Worm (Caenorhabditis elegans): Measurements from ENCODE around the gene srg-42.

Gene srg-42

DNA sequence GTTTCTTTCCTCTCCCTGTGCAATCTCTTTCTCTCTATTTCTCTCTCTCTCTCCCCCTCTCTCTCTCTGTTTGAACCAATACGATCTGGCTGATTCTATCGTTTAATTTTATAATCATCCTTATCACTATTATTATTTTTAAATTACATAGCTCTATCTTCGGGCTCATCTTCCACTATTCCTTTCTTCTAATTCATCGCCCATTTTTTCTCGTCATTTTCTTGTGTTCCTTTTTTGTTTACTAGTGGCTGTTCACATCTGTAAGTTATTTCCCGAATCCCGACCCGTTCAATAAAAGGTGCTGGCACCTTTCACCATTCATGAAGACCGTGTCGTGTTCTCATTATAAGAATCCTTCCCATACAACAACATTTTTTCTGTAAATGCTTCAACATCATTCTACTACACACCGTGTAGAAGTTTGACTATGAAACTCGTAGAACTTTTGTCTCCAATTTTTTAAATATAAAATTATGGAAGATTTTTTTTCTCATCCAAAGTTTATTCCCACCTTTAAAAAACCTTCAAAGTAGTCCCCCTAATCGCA is 39.6 kb downstream of the srg-42 start (continued):
- TF ChIP-seq bed-1 (GFP tag; IDR thresholded peaks at IDR 0.05) (no peak), cebp-2 (GFP tag; IDR thresholded peaks at IDR 0.05) (no peak), nfyb-1 (GFP tag; IDR thresholded peaks at IDR 0.05) (0 out of 2 replicates have a peak, but pooled peaks have one; percentile 13), ztf-18 (tag; optimal IDR thresholded peaks at IDR 0.05) (no peak), nhr-80 (tag; optimal IDR thresholded peaks at IDR 0.05) (no peak)

DNA sequence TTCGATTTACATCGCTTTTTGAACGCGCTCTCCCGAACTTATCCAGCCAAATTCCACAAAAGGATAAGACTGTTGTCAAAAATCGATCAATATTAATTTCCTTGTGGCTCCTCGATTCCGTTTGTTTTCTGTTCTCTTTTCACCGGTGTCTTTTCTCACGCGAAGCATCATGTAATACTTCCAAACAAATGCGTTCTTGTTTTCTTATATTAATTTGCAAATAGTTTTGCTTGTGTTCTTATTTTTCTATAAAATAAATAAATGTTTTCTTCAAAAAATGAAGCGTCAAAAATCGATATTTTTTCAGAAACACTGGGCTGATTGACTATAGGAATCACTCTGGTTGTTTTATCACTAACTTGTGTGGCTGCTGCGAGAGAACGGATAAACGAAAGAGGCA is 44.2 kb downstream of the srg-42 start, which contains the start of gene math-33:
Gene math-33 (plus strand): TSS at position 301 of the 400 bp plus-strand sequence.
- TF ChIP-seq dox-1 (GFP tag; IDR thresholded peaks at IDR 0.05) (no peak), akir-1 (GFP tag; optimal IDR thresholded peaks at IDR 0.05) (no peak), ekl-4 (GFP tag; IDR thresholded peaks at IDR 0.05) (no peak), ceh-27 (GFP tag; optimal IDR thresholded peaks at IDR 0.05) (no peak), nfya-1 (tag; optimal IDR thresholded peaks at IDR 0.05; ENCODE audit: borderline replicate concordance, insufficient read depth) (no peak), bed-2 (GFP tag; IDR thresholded peaks at IDR 0.05) (no peak), ztf-22 (GFP tag; optimal IDR thresholded peaks at IDR 0.05) (no peak), F57A8.1 (GFP tag; optimal IDR thresholded peaks at IDR 0.05) (no peak), nfyb-1 (GFP tag; IDR thresholded peaks at IDR 0.05) (no peak), madf-6 (GFP tag; IDR thresholded peaks at IDR 0.05) (no peak), cebp-1 (GFP tag; IDR thresholded peaks at IDR 0.05) (no peak), cebp-1 (tag; optimal IDR thresholded peaks at IDR 0.05) (no peak)

DNA sequence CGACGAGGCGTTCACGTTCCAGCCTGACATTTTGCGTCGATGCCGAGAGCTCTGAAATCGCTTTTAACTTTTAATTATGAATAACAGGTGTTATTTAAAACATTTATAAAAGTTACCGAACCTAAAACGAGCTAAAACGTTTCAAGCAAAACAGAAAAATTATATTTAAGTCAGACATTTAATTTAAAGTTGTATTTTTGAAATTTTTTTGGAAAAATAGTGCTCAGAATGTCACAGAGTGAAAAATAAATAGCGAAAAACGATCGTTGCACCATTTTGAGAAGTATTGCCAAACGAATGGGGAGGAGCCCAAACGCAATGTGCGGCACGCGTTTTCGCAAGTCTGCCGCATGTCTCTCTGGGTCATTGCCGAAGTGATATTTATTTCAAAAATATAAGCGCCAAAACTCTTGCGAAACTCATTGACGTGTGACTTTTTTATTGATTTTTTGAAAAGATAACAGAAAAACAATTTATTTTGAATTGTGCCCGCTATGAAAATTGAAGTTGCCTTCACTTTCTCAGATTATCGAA is 44.7 kb downstream of the srg-42 start, which contains the start of gene erfa-3:
Gene erfa-3 (minus strand): TSS at position 51 of the 534 bp plus-strand sequence.
- TF ChIP-seq nhr-120 (GFP tag; IDR thresholded peaks at IDR 0.05) (no peak), lsy-27 (tag; optimal IDR thresholded peaks at IDR 0.05; ENCODE audit: borderline replicate concordance, insufficient read depth) (no peak), somi-1 (GFP tag; optimal IDR thresholded peaks at IDR 0.05) (no peak), hmg-1.2 (GFP tag; IDR thresholded peaks at IDR 0.05) (peak; percentile 43; the same call in 1 of the 2 replicates), mes-4 (tag; optimal IDR thresholded peaks at IDR 0.05) (no peak), dpff-1 (tag; optimal IDR thresholded peaks at IDR 0.05) (no peak), bed-2 (GFP tag; IDR thresholded peaks at IDR 0.05) (no peak), ztf-3 (GFP tag; optimal IDR thresholded peaks at IDR 0.05) (no peak), ceh-91 (GFP tag; IDR thresholded peaks at IDR 0.05) (no peak; the same call in 1 of the 2 replicates), ztf-18 (tag; optimal IDR thresholded peaks at IDR 0.05) (peak; percentile 43), aptf-2 (GFP tag; conservative IDR thresholded peaks at IDR 0.05) (no peak), die-1 (tag; optimal IDR thresholded peaks at IDR 0.05) (peak; percentile 53), cebp-1 (GFP tag; IDR thresholded peaks at IDR 0.05) (peak; percentile 93), cebp-1 (tag; optimal IDR thresholded peaks at IDR 0.05) (peak; percentile 97), lsl-1 (GFP tag; optimal IDR thresholded peaks at IDR 0.05) (peak; percentile 28), pha-4 (tag; optimal IDR thresholded peaks at IDR 0.05) (no peak), B0336.3 (GFP tag; IDR thresholded peaks at IDR 0.05) (peak; percentile 33; the same call in 1 of the 2 replicates), aptf-3 (GFP tag; IDR thresholded peaks at IDR 0.05) (no peak), B0261.1 (tag; optimal IDR thresholded peaks at IDR 0.05) (no peak), F49E8.2 (tag; optimal IDR thresholded peaks at IDR 0.05; ENCODE audit: insufficient read depth) (peak; percentile 39), B0035.1 (tag; optimal IDR thresholded peaks at IDR 0.05) (no peak), ztf-6 (GFP tag; IDR thresholded peaks at IDR 0.05) (no peak), snpc-1.3 (tag; optimal IDR thresholded peaks at IDR 0.05; ENCODE audit: insufficient read depth) (peak; percentile 25), F57A8.1 (GFP tag; optimal IDR thresholded peaks at IDR 0.05) (no peak), F10E7.11 (tag; optimal IDR thresholded peaks at IDR 0.05) (no peak), efl-1 (GFP tag; optimal IDR thresholded peaks at IDR 0.05) (peak; percentile 41), unc-130 (GFP tag; optimal IDR thresholded peaks at IDR 0.05) (no peak), fkh-3 (tag; optimal IDR thresholded peaks at IDR 0.05) (no peak), madf-8 (GFP tag; conservative IDR thresholded peaks at IDR 0.05) (no peak), mxl-1 (tag; optimal IDR thresholded peaks at IDR 0.05) (no peak), akir-1 (GFP tag; optimal IDR thresholded peaks at IDR 0.05) (no peak), nfya-1 (tag; optimal IDR thresholded peaks at IDR 0.05; ENCODE audit: borderline replicate concordance, insufficient read depth) (no peak), cebp-2 (GFP tag; IDR thresholded peaks at IDR 0.05) (no peak), ztf-22 (GFP tag; optimal IDR thresholded peaks at IDR 0.05) (no peak), tbp1 (GFP tag; optimal IDR thresholded peaks at IDR 0.05) (peak; percentile 33), ceh-40 (GFP tag; IDR thresholded peaks at IDR 0.05) (no peak)

All from whole organism, young adult.